Fruit fly (Drosophila melanogaster) whole organism, embryonic: ENCODE results near the gene CG42495.

ENCODE experiments used
- Atf-2 ChIP-seq: fragments of 200-800 bp; sonication (Bioruptor generic); optimal IDR thresholded peaks from 2 replicates; lab custom pipeline; 2016; ENCODE audit warnings: missing biosample characterization, missing genetic modification characterization
- Awh ChIP-seq: fragments of 200-800 bp; sonication (Bioruptor generic); IDR thresholded peaks from 2 replicates; pipeline ENCODE4, ENCODE4 v1.3.6; 2022; ENCODE audit warnings: missing biosample characterization, missing genetic modification characterization
- Blimp-1 ChIP-seq: fragments of 200-800 bp; sonication (Bioruptor generic); optimal IDR thresholded peaks from 3 replicates; lab custom pipeline; 2018; ENCODE audit warnings: missing biosample characterization, missing genetic modification characterization, mild to moderate bottlenecking, moderate library complexity, missing genetic modification reagents
- CG10209 ChIP-seq: fragments of 200-800 bp; sonication (Bioruptor generic); optimal IDR thresholded peaks from 3 replicates; lab custom pipeline; 2017; ENCODE audit warnings: missing biosample characterization, mild to moderate bottlenecking, missing genetic modification characterization, missing genetic modification reagents
- CG12104 ChIP-seq: fragments of 200-800 bp; sonication (Bioruptor generic); optimal IDR thresholded peaks from 3 replicates; lab custom pipeline; 2016; ENCODE audit warnings: missing biosample characterization, missing genetic modification characterization
- CG12236 ChIP-seq: fragments of 200-800 bp; sonication (Bioruptor generic); optimal IDR thresholded peaks from 2 replicates; lab custom pipeline; 2016; ENCODE audit warnings: missing biosample characterization, missing genetic modification characterization
- CG12391 ChIP-seq: fragments of 200-800 bp; sonication (Bioruptor generic); optimal IDR thresholded peaks from 3 replicates; lab custom pipeline; 2018; ENCODE audit warnings: missing biosample characterization, mild to moderate bottlenecking, missing genetic modification characterization, moderate library complexity
- CG12769 ChIP-seq: fragments of 200-800 bp; sonication (Bioruptor generic); optimal IDR thresholded peaks from 2 replicates; lab custom pipeline; 2019; ENCODE audit warnings: missing biosample characterization, mild to moderate bottlenecking, missing genetic modification characterization, moderate library complexity
- CG13296 ChIP-seq: fragments of 200-800 bp; sonication (Bioruptor generic); optimal IDR thresholded peaks from 3 replicates; lab custom pipeline; 2018; ENCODE audit warnings: missing biosample characterization, mild to moderate bottlenecking, missing genetic modification characterization
- CG13624 ChIP-seq: fragments of 200-800 bp; sonication (Bioruptor generic); optimal IDR thresholded peaks from 2 replicates; lab custom pipeline; 2016; ENCODE audit warnings: missing biosample characterization, missing genetic modification characterization
- CG16813 ChIP-seq: fragments of 200-800 bp; sonication (Bioruptor generic); IDR thresholded peaks from 3 replicates; pipeline ENCODE4 v1.3.6; 2022; ENCODE audit warnings: missing biosample characterization, missing genetic modification characterization; ENCODE audit not compliant: partially characterized antibody
- CG16863 ChIP-seq: fragments of 200-800 bp; sonication (Bioruptor generic); optimal IDR thresholded peaks from 3 replicates; lab custom pipeline; 2016; ENCODE audit warnings: missing biosample characterization, missing genetic modification characterization
- CG17328 ChIP-seq: fragments of 200-800 bp; sonication (Bioruptor generic); IDR thresholded peaks from 2 replicates; pipeline ENCODE4 v1.3.6; 2022; ENCODE audit warnings: missing biosample characterization, missing genetic modification characterization
- CG18599 ChIP-seq: fragments of 200-800 bp; sonication (Bioruptor generic); optimal IDR thresholded peaks from 3 replicates; lab custom pipeline; 2017; ENCODE audit warnings: missing biosample characterization, missing genetic modification characterization, mild to moderate bottlenecking, moderate library complexity, missing genetic modification reagents
- CG2199 ChIP-seq: fragments of 200-800 bp; sonication (Bioruptor generic); IDR thresholded peaks from 3 replicates; pipeline ENCODE4 v1.3.6; 2022; ENCODE audit warnings: missing biosample characterization, missing genetic modification characterization
- CG2202 ChIP-seq: fragments of 200-800 bp; sonication (Bioruptor generic); optimal IDR thresholded peaks from 2 replicates; lab custom pipeline; 2018; ENCODE audit warnings: missing biosample characterization, mild to moderate bottlenecking, missing genetic modification characterization
- CG2712 ChIP-seq: fragments of 200-800 bp; optimal IDR thresholded peaks from 3 replicates; lab custom pipeline; 2019; ENCODE audit warnings: missing biosample characterization, mild to moderate bottlenecking, missing genetic modification characterization, moderate library complexity
- CG30403 ChIP-seq: fragments of 200-800 bp; sonication (Bioruptor generic); optimal IDR thresholded peaks from 3 replicates; lab custom pipeline; 2016; ENCODE audit warnings: missing biosample characterization, missing genetic modification characterization
- CG3163 ChIP-seq: fragments of 200-800 bp; sonication (Bioruptor generic); optimal IDR thresholded peaks from 3 replicates; lab custom pipeline; 2016; ENCODE audit warnings: missing biosample characterization, missing genetic modification characterization
- CG34376 ChIP-seq: fragments of 200-800 bp; sonication (Bioruptor generic); optimal IDR thresholded peaks from 2 replicates; lab custom pipeline; 2018; ENCODE audit warnings: missing biosample characterization, mild to moderate bottlenecking, missing genetic modification characterization
- CG34422 ChIP-seq: fragments of 200-800 bp; sonication (Bioruptor generic); IDR thresholded peaks from 3 replicates; pipeline ENCODE4 v1.3.6; 2022; ENCODE audit warnings: missing biosample characterization, missing genetic modification characterization
- CG3847 ChIP-seq: fragments of 200-800 bp; sonication (Bioruptor generic); IDR thresholded peaks from 2 replicates; pipeline ENCODE4 v1.3.6; 2022; ENCODE audit warnings: missing biosample characterization, missing genetic modification characterization
- CG9215 ChIP-seq: fragments of 200-800 bp; sonication (Bioruptor generic); IDR thresholded peaks from 2 replicates; pipeline ENCODE4 v1.3.6; 2022; ENCODE audit warnings: missing biosample characterization, missing genetic modification characterization
- CG9609 ChIP-seq: fragments of 200-800 bp; sonication (Bioruptor generic); optimal IDR thresholded peaks from 3 replicates; lab custom pipeline; 2016; ENCODE audit warnings: missing biosample characterization, missing genetic modification characterization
- CG9797 ChIP-seq: fragments of 200-800 bp; sonication (Bioruptor generic); optimal IDR thresholded peaks from 3 replicates; lab custom pipeline; 2018; ENCODE audit warnings: missing biosample characterization, mild to moderate bottlenecking, missing genetic modification characterization
- Dad ChIP-seq: fragments of 200-800 bp; sonication (Bioruptor generic); optimal IDR thresholded peaks from 3 replicates; lab custom pipeline; 2016; ENCODE audit warnings: missing biosample characterization, missing genetic modification characterization
- Dll ChIP-seq: fragments of 200-800 bp; sonication (Bioruptor generic); IDR thresholded peaks from 4 replicates; pipeline ENCODE4 v1.3.6; 2022; ENCODE audit warnings: missing biosample characterization, missing genetic modification characterization; ENCODE audit not compliant: partially characterized antibody
- Hsf ChIP-seq: fragments of 200-800 bp; sonication (Bioruptor generic); optimal IDR thresholded peaks from 3 replicates; lab custom pipeline; 2016; ENCODE audit warnings: missing biosample characterization, missing genetic modification characterization
- Med ChIP-seq: fragments of 200-800 bp; sonication (Bioruptor generic); peaks from one replicate; lab custom pipeline; 2016; ENCODE audit warnings: missing biosample characterization, missing genetic modification characterization, mild to moderate bottlenecking, inconsistent platforms, moderate library complexity
- NC2α ChIP-seq: fragments of 200-800 bp; sonication (Bioruptor generic); optimal IDR thresholded peaks from 2 replicates; lab custom pipeline; 2016; ENCODE audit warnings: missing biosample characterization, missing genetic modification characterization
- NFAT ChIP-seq: fragments of 200-800 bp; sonication (Bioruptor generic); IDR thresholded peaks from 2 replicates; pipeline ENCODE4 v1.3.6; 2022; ENCODE audit warnings: missing biosample characterization, missing genetic modification characterization
- Oaz ChIP-seq: fragments of 200-800 bp; sonication (Bioruptor generic); IDR thresholded peaks from 2 replicates; pipeline ENCODE4 v1.3.6; 2022; ENCODE audit warnings: missing biosample characterization, missing genetic modification characterization
- Stat92E ChIP-seq, 3 experiments: fragments of >200 bp in 2 of 3; fragments of 200-800 bp in 1 of 3; sonication (Bioruptor generic) in 1 of 3; optimal IDR thresholded peaks; 2 replicates each; lab custom pipeline; 2017 to 2019; ENCODE audit warnings: missing biosample characterization in 3 of 3, missing genetic modification characterization in 3 of 3, mild to moderate bottlenecking in 1 of 3, moderate library complexity in 1 of 3
- Tbp ChIP-seq: fragments of >200 bp; optimal IDR thresholded peaks from 2 replicates; lab custom pipeline; 2018; ENCODE audit warnings: missing biosample characterization, missing genetic modification characterization
- Usf ChIP-seq: fragments of 200-800 bp; sonication (Bioruptor generic); optimal IDR thresholded peaks from 2 replicates; lab custom pipeline; 2017; ENCODE audit warnings: missing genotype, missing biosample characterization, missing genetic modification characterization
- abd-A ChIP-seq: fragments of 200-800 bp; sonication (Bioruptor generic); optimal IDR thresholded peaks from 3 replicates; lab custom pipeline; 2019; ENCODE audit warnings: missing biosample characterization, mild to moderate bottlenecking, missing genetic modification characterization, moderate library complexity
- bowl ChIP-seq: fragments of 200-800 bp; sonication (Bioruptor generic); IDR thresholded peaks from 2 replicates; pipeline ENCODE4 v1.3.6; 2022; ENCODE audit warnings: missing biosample characterization, missing genetic modification characterization
- da ChIP-seq: fragments of 200-800 bp; sonication (Bioruptor generic); optimal IDR thresholded peaks from 2 replicates; lab custom pipeline; 2016; ENCODE audit warnings: missing biosample characterization, missing genetic modification characterization
- dmrt99B ChIP-seq: fragments of 200-800 bp; sonication (Bioruptor generic); optimal IDR thresholded peaks from 2 replicates; lab custom pipeline; 2018; ENCODE audit warnings: missing biosample characterization, mild to moderate bottlenecking, missing genetic modification characterization, moderate library complexity
- dpn ChIP-seq, 2 experiments: fragments of 200-800 bp; sonication (Bioruptor generic); optimal IDR thresholded peaks; 3 replicates each; lab custom pipeline; 2016; ENCODE audit warnings: missing biosample characterization in 2 of 2, missing genetic modification characterization in 2 of 2
- fru ChIP-seq: fragments of >200 bp; optimal IDR thresholded peaks from 2 replicates; lab custom pipeline; 2017
- gce ChIP-seq: fragments of 200-800 bp; sonication (Bioruptor generic); IDR thresholded peaks from 3 replicates; pipeline ENCODE4 v1.3.6; 2022; ENCODE audit warnings: missing biosample characterization, missing genetic modification characterization
- gem ChIP-seq: fragments of 200-800 bp; sonication (Bioruptor generic); optimal IDR thresholded peaks from 2 replicates; lab custom pipeline; 2019; ENCODE audit warnings: missing biosample characterization, mild to moderate bottlenecking, missing genetic modification characterization, moderate library complexity
- gsb ChIP-seq: fragments of 200-800 bp; sonication (Bioruptor generic); IDR thresholded peaks from 2 replicates; pipeline ENCODE4 v1.3.6; 2022; ENCODE audit warnings: missing biosample characterization, missing genetic modification characterization
- knrl ChIP-seq: fragments of 200-800 bp; sonication (Bioruptor generic); IDR thresholded peaks from 3 replicates; pipeline ENCODE4 v1.3.6; 2022; ENCODE audit warnings: missing biosample characterization, missing genetic modification characterization; ENCODE audit not compliant: partially characterized antibody
- lilli ChIP-seq: fragments of 200-800 bp; sonication (Bioruptor generic); optimal IDR thresholded peaks from 3 replicates; lab custom pipeline; 2016; ENCODE audit warnings: missing biosample characterization, missing genetic modification characterization
- lola ChIP-seq, 3 experiments: fragments of >200 bp in 2 of 3; fragments of 200-800 bp in 1 of 3; sonication (Bioruptor generic) in 1 of 3; optimal IDR thresholded peaks; 2 replicates each; lab custom pipeline; 2017 to 2019; ENCODE audit warnings: missing biosample characterization in 3 of 3, missing genetic modification characterization in 3 of 3, mild to moderate bottlenecking in 1 of 3, moderate library complexity in 1 of 3
- luna ChIP-seq: fragments of 200-800 bp; sonication (Bioruptor generic); optimal IDR thresholded peaks from 2 replicates; lab custom pipeline; 2016; ENCODE audit warnings: missing biosample characterization, missing genetic modification characterization
- nerfin-2 ChIP-seq: fragments of 200-800 bp; sonication (Bioruptor generic); IDR thresholded peaks from 2 replicates; pipeline ENCODE4 v1.3.6; 2022; ENCODE audit warnings: missing biosample characterization, missing genetic modification characterization; ENCODE audit not compliant: partially characterized antibody
- sd ChIP-seq: fragments of 200-800 bp; sonication (Bioruptor generic); optimal IDR thresholded peaks from 3 replicates; lab custom pipeline; 2018; ENCODE audit warnings: missing biosample characterization, mild to moderate bottlenecking, missing genetic modification characterization, moderate library complexity
- seq ChIP-seq: fragments of 200-800 bp; sonication (Bioruptor generic); IDR thresholded peaks from 2 replicates; pipeline ENCODE4 v1.3.6; 2022; ENCODE audit warnings: missing biosample characterization, missing genetic modification characterization

CG42495 gene

dm6 chr3L:18672203-18672602 is 5.0 kb downstream of the CG42495 start (continued):
- TF ChIP-seq dpn (GFP tag; optimal IDR thresholded peaks at IDR 0.05; lab: Kevin White, UChicago) (peak in 1 of 2 experiments; percentile 29), NFAT (GFP tag; lab: Robert Waterston, UW) (no peak), CG9609 (GFP tag; lab: Kevin White, UChicago) (no peak), Oaz (GFP tag; lab: Robert Waterston, UW) (no peak), CG9797 (GFP tag; lab: Kevin White, UChicago) (peak; percentile 15), Tbp (no peak), CG12769 (tag; lab: Kevin White, UChicago) (no peak), lilli (GFP tag; lab: Kevin White, UChicago) (peak; percentile 21), Dad (GFP tag; lab: Kevin White, UChicago) (no peak), Hsf (no peak), luna (no peak), Usf (GFP tag; lab: Kevin White, UChicago) (no peak), Stat92E (GFP tag; optimal IDR thresholded peaks at IDR 0.05; lab: Kevin White, UChicago) (no peak), CG13296 (GFP tag; lab: Kevin White, UChicago) (no peak), CG2202 (tag; lab: Kevin White, UChicago) (no peak), CG18599 (GFP tag; lab: Kevin White, UChicago) (peak; percentile 37), fru (lab: Kevin White, UChicago) (no peak), gem (tag; lab: Kevin White, UChicago) (no peak), Awh (GFP tag; lab: Robert Waterston, UW) (no peak), dmrt99B (tag; lab: Kevin White, UChicago) (no peak), NC2α (GFP tag; lab: Kevin White, UChicago) (no peak), CG30403 (GFP tag; lab: Kevin White, UChicago) (peak; percentile 14), CG3163 (no peak), CG16813 (GFP tag; lab: Robert Waterston, UW) (peak; percentile 19; the same call in 1 of the 3 replicates), gsb (GFP tag; lab: Robert Waterston, UW) (no peak), CG34376 (GFP tag; lab: Kevin White, UChicago) (no peak), bowl (GFP tag; lab: Robert Waterston, UW) (no peak), CG2199 (GFP tag; lab: Robert Waterston, UW) (no peak), Med (GFP tag; lab: Kevin White, UChicago) (peak; percentile 84), knrl (GFP tag; lab: Robert Waterston, UW) (0 out of 3 replicates have a peak, but pooled peaks have one; percentile 17), CG13624 (peak; percentile 41), CG16863 (peak; percentile 15), CG3847 (GFP tag; lab: Robert Waterston, UW) (peak; percentile 61), CG10209 (GFP tag; lab: Kevin White, UChicago) (no peak), CG12391 (no peak), CG12104 (GFP tag; lab: Kevin White, UChicago) (no peak), da (GFP tag; lab: Kevin White, UChicago) (no peak), CG9215 (no peak), Blimp-1 (GFP tag; lab: Kevin White, UChicago) (no peak), CG2712 (tag; lab: Kevin White, UChicago) (peak; percentile 17), lola (GFP tag; optimal IDR thresholded peaks at IDR 0.05; lab: Kevin White, UChicago) (no peak), Atf-2 (GFP tag; lab: Kevin White, UChicago) (no peak), CG12236 (GFP tag; lab: Kevin White, UChicago) (no peak), seq (GFP tag; lab: Robert Waterston, UW) (no peak; the same call in 1 of the 2 replicates), nerfin-2 (GFP tag; lab: Robert Waterston, UW) (no peak), gce (GFP tag; lab: Robert Waterston, UW) (no peak), Dll (GFP tag; lab: Robert Waterston, UW) (peak; percentile 43; the same call in 1 of the 4 replicates), abd-A (tag; lab: Kevin White, UChicago) (no peak), CG34422 (GFP tag; lab: Robert Waterston, UW) (peak; percentile 92), sd (no peak), CG17328 (GFP tag; lab: Robert Waterston, UW) (0 out of 2 replicates have a peak, but pooled peaks have one; percentile 33)
